Fruit fly (Drosophila melanogaster): ENCODE measurements around the gene CG43362.

CG43362 gene

DNA sequence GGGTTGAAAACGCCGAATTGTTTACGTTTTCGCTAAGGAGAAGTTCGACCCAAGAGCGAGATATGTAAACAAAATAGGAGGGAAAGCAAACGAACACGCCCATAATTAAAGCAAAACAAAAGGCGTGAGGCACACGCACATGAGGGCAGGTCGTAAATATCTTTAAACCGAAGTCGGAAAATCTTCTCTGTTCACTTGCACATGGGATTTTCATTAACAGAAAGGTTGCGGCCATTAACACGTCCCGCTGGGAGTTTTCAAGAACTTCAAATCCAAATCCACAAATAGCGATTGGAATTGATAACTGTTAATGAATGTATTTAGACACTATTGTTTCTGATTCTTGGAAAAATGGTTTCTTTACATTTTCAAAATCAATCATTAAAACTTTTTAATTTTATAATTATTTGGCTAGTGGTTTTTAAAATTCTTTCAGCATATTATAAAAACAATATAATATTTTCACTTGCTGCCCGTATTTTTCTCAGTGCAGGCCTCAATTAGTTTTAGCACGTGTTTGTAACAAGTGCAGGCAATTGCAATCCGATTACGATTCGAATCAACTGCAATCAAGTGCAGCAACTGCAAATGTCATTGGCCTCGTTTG is 42.7 kb upstream of the CG43362 start (continued):
- TF ChIP-seq CG3065 (GFP tag; optimal IDR thresholded peaks at IDR 0.05) = no peak
- TF ChIP-seq CG8765 (GFP tag; IDR thresholded peaks at IDR 0.05) = no peak
- no peak for TF ChIP-seq Hr51 (GFP tag; optimal IDR thresholded peaks at IDR 0.05)
- TF ChIP-seq lilli (GFP tag; optimal IDR thresholded peaks at IDR 0.05) = no peak
- no peak for TF ChIP-seq CG11560 (tag; IDR thresholded peaks at IDR 0.05)
- TF ChIP-seq Adf1 (GFP tag; IDR thresholded peaks at IDR 0.05) = no peak
- no peak for TF ChIP-seq CG13894 (tag; optimal IDR thresholded peaks at IDR 0.05)
- no peak for TF ChIP-seq BtbVII (GFP tag; optimal IDR thresholded peaks at IDR 0.05)
- no peak for TF ChIP-seq slou (GFP tag; optimal IDR thresholded peaks at IDR 0.05)
- no peak for TF ChIP-seq gsb (GFP tag; IDR thresholded peaks at IDR 0.05)
- no peak for TF ChIP-seq bbx (GFP tag; IDR thresholded peaks at IDR 0.05; ENCODE audit: partially characterized antibody)
- no peak for TF ChIP-seq fu2 (GFP tag; optimal IDR thresholded peaks at IDR 0.05)
- TF ChIP-seq Vsx1 (GFP tag; optimal IDR thresholded peaks at IDR 0.05) = no peak
- TF ChIP-seq zen (tag; optimal IDR thresholded peaks at IDR 0.05) = peak; percentile 83
- no peak for TF ChIP-seq CG11723 (GFP tag; optimal IDR thresholded peaks at IDR 0.05)
- TF ChIP-seq eve (GFP tag; optimal IDR thresholded peaks at IDR 0.05) = no peak
- no peak for TF ChIP-seq CG10147 (GFP tag; optimal IDR thresholded peaks at IDR 0.05)
- TF ChIP-seq hth (optimal IDR thresholded peaks at IDR 0.05) = no peak
- TF ChIP-seq CG14050 (GFP tag; IDR thresholded peaks at IDR 0.05) = no peak
- TF ChIP-seq Ptx1 (GFP tag; IDR thresholded peaks at IDR 0.05) = no peak
- no peak for TF ChIP-seq scrt (GFP tag; optimal IDR thresholded peaks at IDR 0.05)
- no peak for TF ChIP-seq cwo (GFP tag; optimal IDR thresholded peaks at IDR 0.05)
- no peak for TF ChIP-seq CG12942 (GFP tag; optimal IDR thresholded peaks at IDR 0.05)
- TF ChIP-seq Jarid2 (GFP tag; optimal IDR thresholded peaks at IDR 0.05) = no peak
- TF ChIP-seq Asciz (GFP tag; optimal IDR thresholded peaks at IDR 0.05) = no peak
- no peak for TF ChIP-seq bowl (GFP tag; IDR thresholded peaks at IDR 0.05)
- no peak for TF ChIP-seq Gsc (GFP tag; IDR thresholded peaks at IDR 0.05)
- TF ChIP-seq Doc2 (GFP tag; IDR thresholded peaks at IDR 0.05) = no peak
- TF ChIP-seq CG1792 (GFP tag; optimal IDR thresholded peaks at IDR 0.05) = no peak
- no peak for TF ChIP-seq HmgD (GFP tag; optimal IDR thresholded peaks at IDR 0.05)
- TF ChIP-seq pnt (GFP tag; optimal IDR thresholded peaks at IDR 0.05) = no peak
- TF ChIP-seq tna (GFP tag; IDR thresholded peaks at IDR 0.05; ENCODE audit: partially characterized antibody) = no peak
- no peak for TF ChIP-seq CG12155 (GFP tag; optimal IDR thresholded peaks at IDR 0.05)
- TF ChIP-seq dmrt11E (tag; optimal IDR thresholded peaks at IDR 0.05) = peak; percentile 32
- no peak for TF ChIP-seq Dip3 (GFP tag; optimal IDR thresholded peaks at IDR 0.05)
- TF ChIP-seq CG11085 (GFP tag; IDR thresholded peaks at IDR 0.05) = no peak
- no peak for TF ChIP-seq CG4282 (GFP tag; optimal IDR thresholded peaks at IDR 0.05)
- no peak for TF ChIP-seq sob (GFP tag; IDR thresholded peaks at IDR 0.05)
- peak; percentile 27 for TF ChIP-seq D19A (tag; optimal IDR thresholded peaks at IDR 0.05)
- TF ChIP-seq nau (GFP tag; optimal IDR thresholded peaks at IDR 0.05) = no peak
- no peak for TF ChIP-seq CG17829 (tag; optimal IDR thresholded peaks at IDR 0.05)
- TF ChIP-seq Fer1 (GFP tag; optimal IDR thresholded peaks at IDR 0.05) = no peak
- TF ChIP-seq sens (GFP tag) = peak; percentile 51
- TF ChIP-seq Doc3 (GFP tag; IDR thresholded peaks at IDR 0.05; ENCODE audit: partially characterized antibody) = no peak
- TF ChIP-seq disco-r (GFP tag; optimal IDR thresholded peaks at IDR 0.05) = no peak
- no peak for TF ChIP-seq Fer3 (tag; optimal IDR thresholded peaks at IDR 0.05)
- no peak for TF ChIP-seq zf30C (GFP tag; optimal IDR thresholded peaks at IDR 0.05)
- TF ChIP-seq croc (GFP tag; conservative IDR thresholded peaks at IDR 0.05) = no peak
- TF ChIP-seq nerfin-1 (tag; optimal IDR thresholded peaks at IDR 0.05) = no peak
